Worm (Caenorhabditis elegans) whole organism, L4 larva: Measurements from ENCODE around the gene ckb-1.
"Not testable (repeated sequence)": the region's sequence is repeated elsewhere in the genome, so short reads cannot be mapped to it uniquely, and the experiment has no call there.

Experiments used
- T20F7.1 ChIP-seq: fragments of 200-800 bp; sonication (Bioruptor generic); optimal IDR thresholded peaks from 2 replicates; lab custom pipeline; 2018; ENCODE audit warnings: mild to moderate bottlenecking, missing genetic modification characterization, missing compliant biosample characterization
- T26A8.4 ChIP-seq: fragments of 200-800 bp; sonication (Bioruptor generic); IDR thresholded peaks from 2 replicates; pipeline ENCODE4 v1.3.6; 2022; ENCODE audit warnings: missing genetic modification characterization, missing compliant biosample characterization
- Y105C5A.15 ChIP-seq: fragments of 200-800 bp; sonication (Bioruptor generic); IDR thresholded peaks from 2 replicates; pipeline ENCODE4 v1.3.6; 2022; ENCODE audit warnings: missing genetic modification characterization, missing compliant biosample characterization
- aha-1 ChIP-seq: fragments of 150-350 bp; peaks from one replicate; lab custom pipeline; 2014; ENCODE audit warnings: missing biosample characterization, missing genetic modification characterization
- arid-1 ChIP-seq: fragments of 200-800 bp; sonication (Bioruptor generic); conservative IDR thresholded peaks from 2 replicates; pipeline ENCODE4 v1.3.6; 2022; ENCODE audit warnings: missing genetic modification reagents, missing genetic modification characterization, missing compliant biosample characterization
- daf-16 ChIP-seq, 3 experiments: sonication (generic microtip); optimal IDR thresholded peaks; 2 replicates each; lab custom pipeline; 2016 to 2017; ENCODE audit warnings: missing genetic modification characterization in 3 of 3, missing genetic modification reagents in 3 of 3, mild to moderate bottlenecking in 2 of 3, missing compliant biosample characterization in 2 of 3, missing biosample characterization in 1 of 3, moderate library complexity in 1 of 3
- duxl-1 ChIP-seq: sonication (generic microtip); optimal IDR thresholded peaks from 2 replicates; lab custom pipeline; 2016; ENCODE audit warnings: mild to moderate bottlenecking, missing genetic modification characterization, moderate library complexity, missing compliant biosample characterization; ENCODE audit not compliant: poor library complexity
- egl-27 ChIP-seq: sonication (generic microtip); optimal IDR thresholded peaks from 3 replicates; lab custom pipeline; 2017; ENCODE audit warnings: missing biosample characterization, missing genetic modification reagents, missing genetic modification characterization
- egl-43 ChIP-seq: fragments of 200-800 bp; sonication (Bioruptor generic); IDR thresholded peaks from 2 replicates; pipeline ENCODE4 v1.3.6; 2022; ENCODE audit warnings: missing genetic modification reagents, missing genetic modification characterization, missing compliant biosample characterization
- fkh-10 ChIP-seq: fragments of 150-350 bp; optimal IDR thresholded peaks from 2 replicates; lab custom pipeline; 2014; ENCODE audit warnings: missing biosample characterization, missing genetic modification reagents, missing genetic modification characterization
- gei-8 ChIP-seq: fragments of 200-800 bp; sonication (Bioruptor generic); optimal IDR thresholded peaks from 2 replicates; lab custom pipeline; 2018; ENCODE audit warnings: mild to moderate bottlenecking, missing genetic modification characterization, missing compliant biosample characterization
- hlh-30 ChIP-seq: sonication (generic microtip); optimal IDR thresholded peaks from 2 replicates; lab custom pipeline; 2017; ENCODE audit warnings: antibody characterized with exemption, mild to moderate bottlenecking, missing genetic modification characterization, missing compliant biosample characterization; ENCODE audit not compliant: insufficient read depth
- hmg-1.1 ChIP-seq: fragments of 200-800 bp; sonication (Bioruptor generic); IDR thresholded peaks from 2 replicates; pipeline ENCODE4 v1.3.6; 2022; ENCODE audit warnings: missing genetic modification reagents, missing genetic modification characterization, missing compliant biosample characterization
- lim-7 ChIP-seq: fragments of 200-800 bp; sonication (Bioruptor generic); IDR thresholded peaks from 2 replicates; pipeline ENCODE4 v1.3.6; 2022; ENCODE audit warnings: missing genetic modification characterization, missing compliant biosample characterization
- lin-13 ChIP-seq: fragments of 150-350 bp; optimal IDR thresholded peaks from 2 replicates; lab custom pipeline; 2014; ENCODE audit warnings: missing biosample characterization, missing genetic modification reagents, missing genetic modification characterization
- lin-38 ChIP-seq: fragments of 200-800 bp; sonication (Bioruptor generic); IDR thresholded peaks from 2 replicates; pipeline ENCODE4 v1.3.6; 2022; ENCODE audit warnings: missing genetic modification reagents, missing genetic modification characterization, missing compliant biosample characterization
- mdt-29 ChIP-seq: fragments of 200-800 bp; sonication (Bioruptor generic); IDR thresholded peaks from 2 replicates; pipeline ENCODE4 v1.3.6; 2022; ENCODE audit warnings: missing genetic modification reagents, missing genetic modification characterization, missing compliant biosample characterization
- mep-1 ChIP-seq: fragments of 150-350 bp; sonication (generic microtip); optimal IDR thresholded peaks from 3 replicates; lab custom pipeline; 2014; ENCODE audit warnings: missing biosample characterization, missing genetic modification characterization
- mes-2 ChIP-seq: sonication (generic microtip); optimal IDR thresholded peaks from 2 replicates; lab custom pipeline; 2016; ENCODE audit warnings: missing genotype, mild to moderate bottlenecking, missing genetic modification characterization, missing compliant biosample characterization; ENCODE audit not compliant: poor library complexity, severe bottlenecking
- mxl-3 ChIP-seq: fragments of 200-800 bp; sonication (Bioruptor generic); optimal IDR thresholded peaks from 2 replicates; lab custom pipeline; 2018; ENCODE audit warnings: mild to moderate bottlenecking, missing genetic modification characterization, missing compliant biosample characterization
- nhr-10 ChIP-seq: fragments of 150-350 bp; optimal IDR thresholded peaks from 2 replicates; lab custom pipeline; 2014; ENCODE audit warnings: missing biosample characterization, missing genetic modification characterization
- nhr-102 ChIP-seq: sonication (generic microtip); optimal IDR thresholded peaks from 2 replicates; lab custom pipeline; 2016; ENCODE audit warnings: mild to moderate bottlenecking, missing genetic modification characterization, moderate library complexity, missing compliant biosample characterization
- nhr-111 ChIP-seq: fragments of 200-800 bp; sonication (Bioruptor generic); optimal IDR thresholded peaks from 2 replicates; lab custom pipeline; 2018; ENCODE audit warnings: mild to moderate bottlenecking, missing genetic modification characterization, missing compliant biosample characterization
- nhr-237 ChIP-seq: sonication (generic microtip); optimal IDR thresholded peaks from 2 replicates; lab custom pipeline; 2017; ENCODE audit warnings: missing biosample characterization, missing genetic modification characterization
- nhr-28 ChIP-seq: fragments of 150-350 bp; optimal IDR thresholded peaks from 2 replicates; lab custom pipeline; 2014; ENCODE audit warnings: missing biosample characterization, missing genetic modification characterization
- nhr-41 ChIP-seq: fragments of 200-800 bp; sonication (Bioruptor generic); IDR thresholded peaks from 2 replicates; pipeline ENCODE4 v1.3.6; 2022; ENCODE audit warnings: missing genetic modification reagents, missing genetic modification characterization, missing compliant biosample characterization
- nhr-48 ChIP-seq: sonication (generic microtip); optimal IDR thresholded peaks from 2 replicates; lab custom pipeline; 2016; ENCODE audit warnings: mild to moderate bottlenecking, missing genetic modification characterization, missing compliant biosample characterization
- pha-4 ChIP-seq, 2 experiments: fragments of 150-350 bp in 1 of 2; fragments of 200-800 bp in 1 of 2; sonication (Bioruptor generic) in 1 of 2; IDR thresholded peaks in 1 of 2; optimal IDR thresholded peaks in 1 of 2; 2 replicates each; pipeline versions ENCODE4 v1.3.6 to Lab custom; 2014 to 2022; ENCODE audit warnings: missing genetic modification characterization in 2 of 2, missing genetic modification reagents in 2 of 2, missing biosample characterization in 1 of 2, missing compliant biosample characterization in 1 of 2
- php-3 ChIP-seq: fragments of 200-800 bp; sonication (Bioruptor generic); IDR thresholded peaks from 2 replicates; pipeline ENCODE4 v1.3.6; 2022; ENCODE audit warnings: missing genetic modification reagents, missing genetic modification characterization, missing compliant biosample characterization
- pqm-1 ChIP-seq: sonication (generic microtip); optimal IDR thresholded peaks from 2 replicates; lab custom pipeline; 2017; ENCODE audit warnings: missing biosample characterization, missing genetic modification characterization
- rbr-2 ChIP-seq: sonication (generic microtip); optimal IDR thresholded peaks from 2 replicates; lab custom pipeline; 2016; ENCODE audit warnings: missing genotype, missing genetic modification characterization, missing compliant biosample characterization
- saeg-2 ChIP-seq: fragments of 200-800 bp; sonication (Bioruptor generic); IDR thresholded peaks from 2 replicates; pipeline ENCODE4 v1.3.6; 2022; ENCODE audit warnings: missing genetic modification reagents, missing genetic modification characterization, missing compliant biosample characterization
- set-16 ChIP-seq: fragments of 200-800 bp; sonication (Bioruptor generic); IDR thresholded peaks from 2 replicates; pipeline ENCODE4 v1.3.6; 2022; ENCODE audit warnings: missing genetic modification reagents, missing genetic modification characterization, missing compliant biosample characterization
- skn-1 ChIP-seq: fragments of 150-350 bp; optimal IDR thresholded peaks from 2 replicates; lab custom pipeline; 2014; ENCODE audit warnings: missing biosample characterization, missing genetic modification characterization
- zip-11 ChIP-seq: fragments of 200-800 bp; sonication (Bioruptor generic); IDR thresholded peaks from 2 replicates; pipeline ENCODE4 v1.3.6; 2022; ENCODE audit warnings: missing genetic modification characterization, missing compliant biosample characterization
- zip-2 ChIP-seq: fragments of 150-350 bp; optimal IDR thresholded peaks from 2 replicates; lab custom pipeline; 2014; ENCODE audit warnings: missing biosample characterization, missing genetic modification characterization

Gene ckb-1

ce11 chrIII:4378600-4379293, 13.7 kb downstream of the ckb-1 start (continued):
- TF ChIP-seq zip-2 (tag; lab: Kevin White, UChicago): peak; percentile 45
- peak; percentile 89 for TF ChIP-seq T26A8.4 (GFP tag; lab: Robert Waterston, UW)
- peak; percentile 41 for TF ChIP-seq gei-8 (GFP tag; lab: Kevin White, UChicago)
- TF ChIP-seq lin-38 (GFP tag; lab: Robert Waterston, UW): peak; percentile 72
- peak; percentile 88 for TF ChIP-seq hmg-1.1 (GFP tag; lab: Robert Waterston, UW)
- peak; percentile 65 for TF ChIP-seq lim-7 (GFP tag; lab: Robert Waterston, UW)
- peak; percentile 62 for TF ChIP-seq mes-2 (tag; lab: Kevin White, UChicago)
- TF ChIP-seq nhr-48 (tag; lab: Kevin White, UChicago): peak; percentile 77
- peak; percentile 4 for TF ChIP-seq fkh-10
- peak; percentile 57 for TF ChIP-seq T20F7.1 (GFP tag; lab: Kevin White, UChicago)
- peak; percentile 48 for TF ChIP-seq mxl-3 (GFP tag; lab: Kevin White, UChicago)
- peak; percentile 48 for TF ChIP-seq php-3 (GFP tag; lab: Robert Waterston, UW)
- TF ChIP-seq nhr-41 (GFP tag; lab: Robert Waterston, UW): peak; percentile 78
- TF ChIP-seq nhr-28 (tag; lab: Kevin White, UChicago): peak; percentile 18
- peak; percentile 70 for TF ChIP-seq pqm-1 (tag; lab: Kevin White, UChicago)
- TF ChIP-seq hlh-30 (tag; lab: Kevin White, UChicago): peak; percentile 34
- TF ChIP-seq pha-4 (GFP tag; IDR thresholded peaks at IDR 0.05; lab: Robert Waterston, UW): peak; percentile 82
- not testable (repeated sequence) for TF ChIP-seq pha-4 (tag; optimal IDR thresholded peaks at IDR 0.05; lab: Kevin White, UChicago)
- TF ChIP-seq zip-11 (GFP tag; lab: Robert Waterston, UW): peak; percentile 46; the same call in 1 of the 2 replicates
- 0 out of 2 replicates have a peak, but pooled peaks have one; percentile 68 for TF ChIP-seq saeg-2 (GFP tag; lab: Robert Waterston, UW)
- TF ChIP-seq Y105C5A.15 (GFP tag; lab: Robert Waterston, UW): 0 out of 2 replicates have a peak, but pooled peaks have one; percentile 12
- peak; percentile 69 for TF ChIP-seq nhr-111 (GFP tag; lab: Kevin White, UChicago)
- peak; percentile 68 for TF ChIP-seq arid-1
- TF ChIP-seq rbr-2 (tag; lab: Kevin White, UChicago): peak; percentile 69

ce11 chrIII:4379717-4380116, 14.6 kb downstream of the ckb-1 start, which contains the start of gene B0284.3:
B0284.3 (minus strand) TSS chrIII:4379817.
- TF ChIP-seq daf-16 (GFP tag; optimal IDR thresholded peaks at IDR 0.05; lab: Kevin White, UChicago) (no peak), daf-16 (tag; optimal IDR thresholded peaks at IDR 0.05; lab: Kevin White, UChicago) (no peak), Y105C5A.15 (GFP tag; lab: Robert Waterston, UW) (no peak), nhr-102 (tag; lab: Kevin White, UChicago) (no peak), mdt-29 (no peak), skn-1 (tag; lab: Kevin White, UChicago) (no peak), hlh-30 (tag; lab: Kevin White, UChicago) (no peak), nhr-10 (tag; lab: Kevin White, UChicago) (no peak), lin-13 (GFP tag; lab: Kevin White, UChicago) (no peak), mep-1 (tag; lab: Kevin White, UChicago) (no peak), nhr-41 (GFP tag; lab: Robert Waterston, UW) (no peak), aha-1 (tag; lab: Kevin White, UChicago) (no peak), saeg-2 (GFP tag; lab: Robert Waterston, UW) (no peak), egl-43 (no peak), duxl-1 (tag; lab: Kevin White, UChicago) (no peak)

ce11 chrIII:4380835-4381234, 15.8 kb downstream of the ckb-1 start:
- peak; percentile 65 for TF ChIP-seq mes-2 (tag; lab: Kevin White, UChicago)
- no peak for TF ChIP-seq egl-27 (tag; lab: Kevin White, UChicago)
- no peak for TF ChIP-seq set-16 (GFP tag; lab: Robert Waterston, UW)
- TF ChIP-seq nhr-237 (tag; lab: Kevin White, UChicago): no peak
- no peak for TF ChIP-seq hmg-1.1 (GFP tag; lab: Robert Waterston, UW)
